Fruit fly (Drosophila melanogaster) whole organism, pupa: ENCODE measurements around the gene CG4025.
A peak's percentile ranks its signal among the peaks of the same experiment; 100 is the strongest.

ENCODE experiments used
- D1 ChIP-seq: fragments of 200-800 bp; sonication (Bioruptor generic); optimal IDR thresholded peaks from 2 replicates; lab custom pipeline; 2018; ENCODE audit warnings: missing biosample characterization, mild to moderate bottlenecking, missing genetic modification characterization, moderate library complexity
- EcR ChIP-seq: fragments of 200-800 bp; sonication (Bioruptor generic); optimal IDR thresholded peaks from 3 replicates; lab custom pipeline; 2019; ENCODE audit warnings: missing biosample characterization, missing genetic modification characterization, mild to moderate bottlenecking, moderate library complexity, missing genetic modification reagents
- Ets98B ChIP-seq: fragments of 200-800 bp; sonication (Bioruptor generic); IDR thresholded peaks from 2 replicates; pipeline ENCODE4 v1.3.6; 2022; ENCODE audit warnings: missing biosample characterization, missing genetic modification characterization

DNA sequence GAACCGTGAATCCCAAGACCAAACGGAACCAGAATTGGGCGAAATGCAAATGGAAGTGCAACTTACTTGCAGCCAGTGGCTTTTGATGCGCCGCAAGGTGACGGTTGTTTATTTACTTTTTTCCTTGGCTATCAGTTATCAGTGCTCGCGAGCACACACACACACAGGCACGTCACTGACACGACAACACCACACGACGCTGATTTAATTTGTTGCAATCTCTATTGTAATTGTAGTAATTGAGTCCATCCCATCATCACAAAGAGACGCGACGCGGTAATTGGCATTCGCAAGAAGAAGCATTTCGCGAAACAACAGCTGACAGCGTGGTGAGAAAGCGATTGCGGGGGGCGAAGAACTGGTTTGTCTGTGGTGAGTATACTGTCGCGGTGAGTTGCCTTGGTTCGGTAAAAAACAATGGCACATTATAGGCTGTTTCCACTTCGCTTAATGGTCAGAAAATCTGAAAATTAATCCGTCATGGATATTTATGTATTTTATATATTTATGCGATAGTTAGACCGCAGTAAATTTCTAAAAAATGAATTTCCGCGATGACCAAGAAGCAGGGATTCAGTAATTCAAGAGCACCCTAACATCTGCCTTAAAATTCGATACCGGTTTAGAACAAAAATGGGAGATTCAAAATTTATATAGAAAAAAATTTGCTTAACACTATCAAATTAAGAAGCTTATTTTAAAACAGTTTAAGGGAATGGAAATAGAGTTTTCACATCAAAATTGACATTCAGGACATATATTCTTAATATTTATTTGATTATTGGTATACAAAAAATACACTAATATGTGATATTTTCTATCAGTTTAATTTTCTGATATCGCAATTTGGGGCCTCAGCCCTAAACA lies 34.6 kb upstream of the CG4025 start, which contains the start of the genes Actn and usp:
- TF ChIP-seq D1 (tag; lab: Kevin White, UChicago) = no peak
- peak; percentile 34 for TF ChIP-seq EcR
- peak; percentile 42; the same call in 1 of the 2 replicates for TF ChIP-seq Ets98B (GFP tag; lab: Robert Waterston, UW)
